Fruit fly (Drosophila melanogaster) ovary, adult (tissue): ENCODE data around the gene sn.

Source experiments
- CG17801 ChIP-seq: fragments of 200-800 bp; optimal IDR thresholded peaks from 2 replicates; lab custom pipeline; 2019; ENCODE audit warnings: missing biosample characterization, mild to moderate bottlenecking, missing genetic modification characterization, moderate library complexity; ENCODE audit not compliant: partially characterized antibody

The sn gene

DNA sequence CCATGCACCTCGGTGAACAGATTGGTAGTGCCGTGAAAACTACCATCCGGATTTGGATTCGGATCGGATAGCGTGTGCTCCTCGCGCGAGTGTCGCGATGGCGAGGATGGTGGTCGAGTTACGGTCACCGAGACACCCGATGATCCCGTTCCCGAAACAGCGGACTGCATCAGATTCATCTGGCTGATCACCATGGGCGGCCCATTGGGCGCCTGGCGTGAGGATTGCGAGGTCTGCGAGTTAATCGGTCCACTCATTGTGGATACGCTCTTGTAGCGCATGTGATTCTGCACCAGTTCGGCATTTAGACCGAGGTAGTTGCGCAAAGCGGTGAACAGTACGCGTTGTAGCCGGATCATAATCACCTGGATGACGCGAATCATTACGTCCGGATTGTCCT, at the start of gene sn:
Gene sn, plus strand, starts transcription at position 301 of the 400 bp plus-strand sequence.
- no peak for TF ChIP-seq CG17801 (GFP tag; lab: Kevin White, UChicago)

DNA sequence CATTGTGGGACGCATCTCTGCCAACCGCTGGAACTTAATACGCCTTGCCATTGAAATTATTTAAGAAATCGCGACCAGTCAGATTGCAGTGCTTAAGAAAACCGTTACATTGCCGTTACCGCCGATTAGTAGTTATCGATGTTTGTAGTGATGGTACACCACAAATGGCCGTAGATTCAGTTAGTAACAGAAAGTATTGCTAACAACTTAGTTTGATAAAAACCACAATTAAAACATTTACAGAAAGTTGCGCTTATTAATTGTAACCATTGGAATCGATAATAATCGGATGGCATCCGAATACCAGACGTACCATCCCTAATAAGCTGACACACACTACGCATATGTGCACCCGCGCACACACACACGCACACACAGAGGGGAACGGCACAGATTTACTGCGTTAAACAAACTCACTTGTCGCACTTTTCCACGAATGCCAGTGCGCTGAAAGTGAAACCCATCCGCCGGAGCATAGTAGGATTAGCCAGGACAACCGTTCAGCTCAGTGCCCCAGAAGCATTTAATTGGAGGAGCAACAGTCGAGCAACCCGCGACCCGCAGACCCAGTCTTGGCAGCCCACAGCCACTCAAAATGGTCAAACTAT, 43.6 kb upstream of the sn start, which contains the start of the genes hdm and Ykt6:
Gene hdm, minus strand, starts transcription at position 51 of the 608 bp plus-strand sequence.
Gene Ykt6, plus strand, starts transcription at position 329 of the 608 bp plus-strand sequence.
- TF ChIP-seq CG17801 (GFP tag; lab: Kevin White, UChicago) = peak; percentile 82

DNA sequence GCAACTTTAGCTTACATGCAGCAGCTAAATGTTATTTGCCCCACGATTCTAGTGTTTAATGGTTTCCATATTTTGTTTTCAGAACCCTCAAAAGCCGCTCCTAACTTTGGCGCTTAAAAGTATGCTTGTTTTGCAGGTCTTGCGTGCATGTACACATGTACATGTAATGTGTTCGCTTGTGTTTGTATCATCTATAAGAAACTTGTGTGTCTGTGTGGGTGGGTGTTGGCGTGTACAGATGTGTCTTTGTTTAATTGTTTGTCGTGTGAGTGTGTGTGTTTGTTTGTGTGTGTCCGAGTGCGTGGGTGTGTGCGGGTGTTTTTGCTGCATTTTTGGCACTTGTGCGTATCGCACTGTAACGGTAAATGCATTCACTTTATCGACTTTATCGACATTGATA, 40.8 kb upstream of the sn start:
- TF ChIP-seq CG17801 (GFP tag; lab: Kevin White, UChicago) = no peak

DNA sequence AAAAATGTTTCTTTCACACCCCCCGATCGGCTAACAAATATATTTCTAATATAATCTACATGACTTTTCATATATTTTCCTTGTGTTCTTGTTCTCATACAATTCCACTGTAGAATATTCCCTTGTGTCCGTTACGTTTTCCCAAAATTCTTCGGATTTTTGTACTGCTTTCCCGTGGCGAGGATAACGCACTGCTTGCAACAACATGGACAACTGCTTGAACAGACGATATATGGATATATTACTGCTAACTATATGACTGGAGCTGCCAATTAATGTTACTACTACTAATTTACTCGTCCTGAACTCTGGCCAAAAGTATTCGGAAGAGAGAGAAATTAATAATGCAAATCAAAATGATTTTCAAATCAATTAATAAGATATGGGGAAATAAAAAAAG, 38.9 kb upstream of the sn start:
- no peak for TF ChIP-seq CG17801 (GFP tag; lab: Kevin White, UChicago)

DNA sequence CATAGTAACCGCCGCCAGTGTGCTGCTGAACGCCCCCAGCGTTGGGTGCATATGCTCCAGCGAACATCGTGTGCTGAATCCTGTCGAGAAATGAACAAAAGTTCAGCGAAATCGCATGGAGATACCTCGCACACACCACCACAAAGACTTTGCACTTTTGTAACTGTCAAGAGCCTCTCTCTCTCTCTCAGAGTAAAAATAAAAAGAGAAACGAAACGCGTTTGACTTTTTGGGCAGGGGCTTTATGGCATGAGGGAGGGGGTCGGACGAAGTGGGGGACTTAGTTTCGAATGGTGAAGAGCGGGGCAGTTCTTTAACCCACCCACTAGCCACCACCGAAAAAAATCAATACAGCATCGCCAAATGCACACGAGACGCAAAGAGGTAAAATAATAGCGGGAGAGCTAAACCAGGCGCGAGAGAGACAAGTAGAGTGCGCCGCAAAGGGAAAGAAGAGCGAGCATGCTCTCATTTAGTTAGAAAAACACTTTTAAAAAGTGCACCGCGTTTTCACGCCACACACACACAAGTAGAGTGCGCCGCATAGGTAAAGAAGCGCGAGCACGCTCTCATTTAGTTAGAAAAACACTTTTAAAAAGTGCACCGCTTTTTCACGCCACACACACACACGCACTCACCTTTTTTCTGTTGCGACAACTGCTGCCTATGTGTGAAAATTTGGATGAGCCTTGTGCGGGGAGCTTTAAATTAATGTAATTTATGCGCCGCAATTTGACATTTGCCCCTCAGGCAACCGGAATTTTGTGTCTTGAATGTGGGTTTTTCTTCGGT, 33.4 kb upstream of the sn start:
- TF ChIP-seq CG17801 (GFP tag; lab: Kevin White, UChicago) = no peak

DNA sequence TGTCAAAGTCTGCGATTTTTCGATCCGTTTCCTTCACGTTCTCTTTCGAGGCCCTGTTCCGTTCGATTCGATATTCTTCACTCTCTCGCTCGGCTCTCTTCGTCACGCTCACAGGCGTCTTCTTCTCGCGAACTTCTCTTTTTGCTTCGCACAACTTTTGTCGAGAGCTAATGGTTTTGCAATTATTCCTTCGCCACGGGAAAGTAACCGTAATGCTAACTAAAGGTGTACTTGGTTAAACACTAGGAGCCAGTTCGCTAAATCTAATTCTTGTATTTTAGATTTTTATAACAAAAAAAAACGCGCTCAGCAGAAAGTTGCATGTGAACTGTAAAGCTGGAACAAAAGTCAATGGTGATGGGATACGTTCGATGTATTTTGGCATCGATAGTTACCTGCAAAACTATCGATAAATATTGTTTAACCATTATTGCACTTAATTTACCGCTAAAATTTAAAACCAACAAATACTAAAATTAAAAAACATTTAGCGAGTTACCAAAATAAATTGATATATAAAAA, 32.7 kb upstream of the sn start, which contains the start of gene mahe:
Gene mahe, minus strand, starts transcription at position 355 of the 522 bp plus-strand sequence.
- no peak for TF ChIP-seq CG17801 (GFP tag; lab: Kevin White, UChicago)

DNA sequence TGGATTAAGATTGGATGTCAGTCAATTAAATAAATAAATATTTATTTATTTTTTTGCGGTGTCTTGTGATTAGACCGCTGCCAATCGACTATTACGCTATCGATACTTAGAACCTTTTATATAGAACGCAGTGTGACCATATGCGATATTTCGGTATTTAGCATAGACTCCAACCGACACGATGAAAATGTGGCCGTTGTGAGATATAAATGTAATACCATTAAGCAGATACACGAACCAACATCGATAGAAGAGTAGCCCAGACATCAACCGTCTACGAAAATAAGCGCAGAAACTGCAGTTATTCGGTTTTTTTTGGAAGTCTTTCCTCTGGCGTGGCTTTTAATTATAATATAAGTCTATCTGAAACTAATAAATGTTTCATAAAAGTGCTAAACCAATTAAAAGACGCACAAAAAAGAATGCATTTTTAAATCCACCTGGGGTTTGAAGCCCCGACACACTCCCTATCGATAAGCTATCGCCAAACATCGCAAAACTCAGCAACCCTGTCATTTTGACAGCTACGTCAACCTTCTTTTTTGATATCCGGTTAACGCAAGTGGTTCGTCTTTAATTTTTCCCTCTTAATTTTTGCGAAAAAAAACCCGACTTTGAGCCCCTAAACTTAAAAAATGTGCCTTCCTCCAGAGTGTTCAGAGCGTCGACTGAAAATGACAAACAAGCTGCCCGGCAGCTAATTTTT, 30.5 kb upstream of the sn start, which contains the start of the genes Dhdds and RpS14a:
Gene Dhdds, minus strand, starts transcription at position 142 of the 706 bp plus-strand sequence.
Gene RpS14a, plus strand, starts transcription at position 533 of the 706 bp plus-strand sequence.
- TF ChIP-seq CG17801 (GFP tag; lab: Kevin White, UChicago) = no peak

DNA sequence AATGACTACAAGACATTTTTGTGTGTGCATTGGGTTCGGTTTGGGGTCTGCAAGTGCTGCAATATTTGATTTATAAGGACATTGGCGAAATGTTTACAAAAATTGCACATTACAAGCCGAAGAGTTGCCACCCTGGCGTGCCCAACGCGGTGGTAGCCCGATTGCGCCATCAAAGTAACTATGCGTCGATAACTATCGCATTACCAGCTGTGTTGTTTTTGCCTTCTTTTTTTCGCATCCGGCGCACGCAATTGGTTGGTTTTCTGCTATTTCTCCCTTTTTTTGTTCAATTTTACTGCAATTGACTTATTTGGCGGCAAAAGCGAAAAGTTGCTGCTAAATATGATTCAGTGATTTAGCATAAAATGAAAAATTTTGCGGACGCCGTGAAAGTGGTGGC, 29.1 kb upstream of the sn start, which contains the start of gene RpS14b:
Gene RpS14b, plus strand, starts transcription at position 220 of the 400 bp plus-strand sequence.
- TF ChIP-seq CG17801 (GFP tag; lab: Kevin White, UChicago) = peak; percentile 89

DNA sequence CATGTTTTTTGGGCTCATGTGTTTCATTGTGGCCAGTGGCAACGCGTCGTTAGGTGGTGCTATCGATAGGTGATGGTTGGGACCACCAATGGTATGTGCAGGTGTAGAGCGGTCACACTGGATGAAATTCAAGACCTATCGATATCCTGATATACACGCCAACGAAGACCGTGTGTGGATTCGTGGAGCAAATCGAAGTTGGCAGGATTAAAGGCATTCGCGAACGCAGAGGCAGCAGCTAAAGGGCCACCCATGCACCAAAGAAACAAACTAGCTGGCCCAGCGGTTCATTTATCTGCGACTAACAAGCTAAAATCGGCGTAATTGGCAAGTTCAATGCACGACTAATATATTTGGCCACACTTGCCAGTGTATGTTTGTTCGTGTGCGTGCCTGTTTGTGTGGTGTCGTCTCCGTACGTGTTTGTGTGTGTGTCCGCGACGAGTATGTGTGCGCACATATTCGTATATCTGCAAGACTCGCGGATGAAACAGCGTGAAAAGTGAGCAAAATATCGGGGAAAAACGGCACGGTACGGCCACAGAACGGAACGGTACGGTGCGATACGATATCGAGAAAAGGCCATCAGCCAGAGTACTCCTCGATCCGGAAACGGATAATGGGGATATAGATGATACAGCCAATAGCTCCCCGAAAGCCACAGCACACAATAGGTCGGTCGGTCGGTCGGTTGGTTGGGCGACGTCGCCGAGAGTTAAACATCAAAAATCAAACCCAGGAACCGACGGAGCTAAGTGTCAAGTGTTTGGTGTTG, 27.8 kb upstream of the sn start, which contains the start of gene Ubr3:
Gene Ubr3, plus strand, starts transcription at position 99 of the 775 bp plus-strand sequence.
- peak; percentile 48 for TF ChIP-seq CG17801 (GFP tag; lab: Kevin White, UChicago)

DNA sequence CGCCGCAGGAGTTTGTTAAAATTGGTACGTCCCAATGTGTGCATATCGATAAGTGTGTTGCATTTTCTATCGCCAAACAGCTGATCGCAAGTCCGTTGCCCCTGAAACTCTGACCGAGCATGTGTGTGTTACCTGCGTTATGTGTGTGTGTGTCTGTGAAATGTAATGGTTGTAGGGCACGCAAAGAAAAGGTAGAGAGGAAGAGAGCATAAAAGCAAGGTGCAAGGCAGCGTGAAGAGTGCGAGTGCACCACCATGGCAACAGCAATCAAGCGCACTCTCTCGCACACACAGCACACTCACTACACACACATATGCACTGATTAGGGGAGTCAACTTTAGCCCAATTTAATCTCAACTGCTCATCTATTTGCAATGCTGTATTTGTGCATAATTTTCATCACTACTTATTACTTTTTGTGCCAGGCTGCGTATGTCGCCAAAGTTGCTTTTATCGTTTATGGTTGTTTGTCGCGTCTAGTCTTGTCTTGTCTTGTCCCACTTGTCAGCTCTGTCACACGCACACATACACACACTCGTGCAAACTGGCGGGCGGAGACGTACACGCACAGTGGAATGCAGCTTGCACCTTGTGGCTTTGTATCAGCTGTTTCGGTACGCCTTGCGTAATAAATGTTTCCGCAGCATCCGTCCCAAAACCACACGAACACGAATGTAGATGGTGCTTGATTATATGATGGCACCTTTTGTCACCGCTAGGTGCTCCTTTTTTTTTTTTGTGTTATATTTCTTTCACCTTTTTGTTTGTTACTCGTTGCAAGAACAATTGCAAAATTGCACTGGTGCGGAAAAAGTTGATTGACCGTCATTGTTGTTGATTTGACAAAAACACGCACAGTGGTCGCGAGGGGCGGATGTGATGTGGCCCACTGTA, 26.0 kb upstream of the sn start:
- TF ChIP-seq CG17801 (GFP tag; lab: Kevin White, UChicago) = peak; percentile 81

DNA sequence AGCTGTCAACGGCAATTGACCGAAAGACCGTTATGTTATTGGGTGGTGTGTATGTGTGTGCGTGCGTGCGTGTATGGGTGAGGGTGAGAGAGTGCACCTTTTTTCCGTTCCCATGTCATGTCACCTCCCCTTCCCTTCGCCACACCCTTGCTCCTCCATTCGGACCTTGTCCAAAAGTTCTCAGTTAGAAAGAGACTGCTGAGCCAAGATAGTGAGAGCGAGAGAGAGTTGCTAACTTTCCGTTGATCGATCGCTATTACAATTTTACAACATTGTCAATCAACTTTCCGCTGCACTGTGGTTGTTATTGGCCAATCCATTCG, 25.4 kb upstream of the sn start:
- no peak for TF ChIP-seq CG17801 (GFP tag; lab: Kevin White, UChicago)

DNA sequence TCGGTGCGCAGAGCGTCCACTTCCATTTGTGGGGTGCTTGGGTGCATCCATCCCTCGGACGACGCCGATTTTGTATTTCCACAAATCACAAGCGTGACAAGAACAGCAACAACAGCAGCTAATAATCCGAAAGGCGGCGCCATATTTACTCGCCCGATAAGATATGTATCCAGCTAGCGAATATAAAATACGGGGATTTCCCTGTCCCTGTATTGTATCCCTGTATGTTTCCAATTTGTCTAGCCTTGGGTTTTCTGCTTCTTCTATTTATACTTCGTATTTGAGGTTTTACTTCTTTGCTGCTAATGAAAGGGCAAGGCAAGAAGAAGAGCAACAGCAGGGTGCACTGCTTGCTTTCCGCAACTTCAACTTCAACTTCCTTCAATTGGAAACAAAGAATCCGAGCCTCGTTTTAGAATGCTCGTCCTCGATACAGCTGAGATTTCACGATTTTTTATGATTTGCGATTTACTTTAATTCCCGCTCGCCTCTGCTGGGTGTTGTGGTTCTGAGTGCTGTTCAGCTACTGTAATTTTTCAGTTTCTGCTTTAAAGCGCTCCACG, 19.6 kb upstream of the sn start:
- no peak for TF ChIP-seq CG17801 (GFP tag; lab: Kevin White, UChicago)
